Worm (Caenorhabditis elegans): ENCODE results near the gene fat-2.
A peak's percentile ranks its signal among the peaks of the same experiment; 100 is the strongest.

The fat-2 gene

ce11 chrIV:13370235-13370739, 46.6 kb downstream of the fat-2 start, which contains the start of the genes rla-2, popl-7 and Y62E10A.24:
Gene rla-2 (minus strand): TSS chrIV:13370285.
Gene popl-7 (plus strand): TSS chrIV:13370689.
Gene Y62E10A.24 (plus strand): TSS chrIV:13370710.
- TF ChIP-seq nhr-102 (tag; optimal IDR thresholded peaks at IDR 0.05) (no peak), lir-3 (tag; optimal IDR thresholded peaks at IDR 0.05) (no peak), egl-43 (GFP tag; IDR thresholded peaks at IDR 0.05) (no peak), nhr-77 (tag; optimal IDR thresholded peaks at IDR 0.05) (peak; percentile 16), nhr-11 (tag; optimal IDR thresholded peaks at IDR 0.05) (no peak), lin-15B (tag; optimal IDR thresholded peaks at IDR 0.05) (no peak), dpl-1 (GFP tag; optimal IDR thresholded peaks at IDR 0.05) (peak; percentile 44), fos-1 (tag; optimal IDR thresholded peaks at IDR 0.05) (no peak), nhr-6 (tag; optimal IDR thresholded peaks at IDR 0.05) (no peak), ceh-62 (tag; optimal IDR thresholded peaks at IDR 0.05) (no peak), ztf-7 (tag; optimal IDR thresholded peaks at IDR 0.05) (peak; percentile 40), mes-2 (tag; optimal IDR thresholded peaks at IDR 0.05; ENCODE audit: poor library complexity, severe bottlenecking) (peak; percentile 58), unc-62 (GFP tag; optimal IDR thresholded peaks at IDR 0.05 in 1 of 2) (no peak), unc-62 (tag; optimal IDR thresholded peaks at IDR 0.05) (no peak), zag-1 (tag; optimal IDR thresholded peaks at IDR 0.05) (no peak), ceh-82 (tag; optimal IDR thresholded peaks at IDR 0.05) (no peak), Y48G9A.11 (GFP tag; IDR thresholded peaks at IDR 0.05) (no peak), mxl-2 (GFP tag; conservative IDR thresholded peaks at IDR 0.05) (no peak), F10B5.3 (tag; optimal IDR thresholded peaks at IDR 0.05) (no peak), duxl-1 (tag; optimal IDR thresholded peaks at IDR 0.05; ENCODE audit: poor library complexity) (no peak), F26F4.8 (GFP tag; conservative IDR thresholded peaks at IDR 0.05) (no peak), ceh-44 (GFP tag; IDR thresholded peaks at IDR 0.05) (no peak), spr-1 (tag; optimal IDR thresholded peaks at IDR 0.05) (no peak), hlh-30 (tag; optimal IDR thresholded peaks at IDR 0.05; ENCODE audit: insufficient read depth) (peak; percentile 28), T26A8.4 (GFP tag; IDR thresholded peaks at IDR 0.05) (no peak), ctbp-1 (GFP tag; IDR thresholded peaks at IDR 0.05) (no peak), dmd-8 (GFP tag; IDR thresholded peaks at IDR 0.05) (no peak), tra-1 (GFP tag; IDR thresholded peaks at IDR 0.05) (no peak), lin-38 (GFP tag; IDR thresholded peaks at IDR 0.05) (peak; percentile 39; the same call in 1 of the 2 replicates), aly-2 (tag; optimal IDR thresholded peaks at IDR 0.05) (no peak), R02D3.7 (tag; optimal IDR thresholded peaks at IDR 0.05) (no peak), nhr-111 (GFP tag; optimal IDR thresholded peaks at IDR 0.05) (no peak), lsy-2 (tag; optimal IDR thresholded peaks at IDR 0.05) (peak in 1 of 2 experiments; percentile 75), mep-1 (tag; optimal IDR thresholded peaks at IDR 0.05) (peak; percentile 3), saeg-2 (GFP tag; IDR thresholded peaks at IDR 0.05) (no peak)

- TF ChIP-seq lin-38 (GFP tag; IDR thresholded peaks at IDR 0.05), result 0 out of 2 replicates have a peak, but pooled peaks have one; percentile 13
- no peak for TF ChIP-seq mdl-1 (tag; optimal IDR thresholded peaks at IDR 0.05)
- no peak for TF ChIP-seq hlh-11 (tag; optimal IDR thresholded peaks at IDR 0.05)
- TF ChIP-seq Y48G9A.11 (GFP tag; IDR thresholded peaks at IDR 0.05), result 0 out of 2 replicates have a peak, but pooled peaks have one; percentile 20
- no peak for TF ChIP-seq dve-1 (tag; optimal IDR thresholded peaks at IDR 0.05; ENCODE audit: insufficient read depth)
- TF ChIP-seq nhr-11 (tag; optimal IDR thresholded peaks at IDR 0.05), result no peak
Measured at ce11 chrIV:13371699-13372098, 48.0 kb downstream of the fat-2 start, which contains the start of gene Y62E10A.6. Gene Y62E10A.6 (plus strand): TSS chrIV:13371999.

ce11 chrIV:13374918-13375317, 51.2 kb downstream of the fat-2 start:
- TF ChIP-seq cey-2 (tag; optimal IDR thresholded peaks at IDR 0.05; ENCODE audit: borderline replicate concordance, insufficient read depth), result no peak
- TF ChIP-seq ceh-32 (tag; optimal IDR thresholded peaks at IDR 0.05; ENCODE audit: poor library complexity), result no peak
- TF ChIP-seq nhr-111 (GFP tag; optimal IDR thresholded peaks at IDR 0.05), result no peak

Data from whole organism, L4 larva.